Worm (Caenorhabditis elegans) whole organism, L4/young adult: ENCODE results near the gene nhr-38.

Experiments
- W03F9.2 ChIP-seq: fragments of 150-350 bp; optimal IDR thresholded peaks from 2 replicates; lab custom pipeline; 2014; ENCODE audit warnings: missing biosample characterization, missing genetic modification characterization
- dao-5 ChIP-seq: sonication (generic microtip); optimal IDR thresholded peaks from 2 replicates; lab custom pipeline; 2016; ENCODE audit warnings: missing genotype, missing genetic modification characterization, moderate library complexity, missing compliant biosample characterization

- no peak for TF ChIP-seq dao-5 (tag; lab: Kevin White, UChicago)
- no peak for TF ChIP-seq W03F9.2
Observed at ce11 chrIV:9690644-9691043, 19.3 kb upstream of the nhr-38 start, which contains the start of gene sdz-36.
